Worm (Caenorhabditis elegans): Measurements from ENCODE around the gene R05D8.7.

Gene R05D8.7

ce11 chrV:2763105-2763504, at the start of gene R05D8.7:
TSS of gene R05D8.7 (minus strand) at chrV:2763208.
- TF ChIP-seq unc-39 (tag; optimal IDR thresholded peaks at IDR 0.05) (no peak), ceh-82 (tag; optimal IDR thresholded peaks at IDR 0.05) (no peak), C34F6.9 (tag; optimal IDR thresholded peaks at IDR 0.05) (no peak), nhr-10 (tag; optimal IDR thresholded peaks at IDR 0.05) (no peak), nhr-77 (tag; optimal IDR thresholded peaks at IDR 0.05) (no peak), egl-27 (tag; optimal IDR thresholded peaks at IDR 0.05) (no peak), elt-1 (tag; optimal IDR thresholded peaks at IDR 0.05) (no peak), sma-3 (GFP tag; optimal IDR thresholded peaks at IDR 0.05) (no peak), nhr-237 (tag; optimal IDR thresholded peaks at IDR 0.05) (no peak), ztf-11 (tag; optimal IDR thresholded peaks at IDR 0.05) (no peak), ztf-1 (GFP tag; conservative IDR thresholded peaks at IDR 0.05) (no peak), skn-1 (tag; optimal IDR thresholded peaks at IDR 0.05) (no peak), nhr-25 (tag; optimal IDR thresholded peaks at IDR 0.05) (no peak), nhr-21 (tag; optimal IDR thresholded peaks at IDR 0.05) (no peak), gmeb-1 (tag; optimal IDR thresholded peaks at IDR 0.05) (no peak), nhr-129 (tag; optimal IDR thresholded peaks at IDR 0.05) (no peak), lin-11 (tag; optimal IDR thresholded peaks at IDR 0.05) (no peak), dmd-4 (tag; optimal IDR thresholded peaks at IDR 0.05) (no peak), ZK546.5 (tag; optimal IDR thresholded peaks at IDR 0.05) (no peak)

ce11 chrV:2810164-2810563, 47.2 kb upstream of the R05D8.7 start, which contains the start of gene F54E2.1:
TSS of gene F54E2.1 (plus strand) at chrV:2810398.
- TF ChIP-seq nhr-11 (tag; optimal IDR thresholded peaks at IDR 0.05), result no peak
- peak; percentile 29 for TF ChIP-seq gmeb-1 (tag; optimal IDR thresholded peaks at IDR 0.05)
- TF ChIP-seq fos-1 (tag; optimal IDR thresholded peaks at IDR 0.05), result peak; percentile 100
- no peak for TF ChIP-seq unc-55 (GFP tag; optimal IDR thresholded peaks at IDR 0.05)
- no peak for TF ChIP-seq lsy-2 (tag; optimal IDR thresholded peaks at IDR 0.05)
- TF ChIP-seq crh-2 (tag; optimal IDR thresholded peaks at IDR 0.05), result peak; percentile 20

DNA sequence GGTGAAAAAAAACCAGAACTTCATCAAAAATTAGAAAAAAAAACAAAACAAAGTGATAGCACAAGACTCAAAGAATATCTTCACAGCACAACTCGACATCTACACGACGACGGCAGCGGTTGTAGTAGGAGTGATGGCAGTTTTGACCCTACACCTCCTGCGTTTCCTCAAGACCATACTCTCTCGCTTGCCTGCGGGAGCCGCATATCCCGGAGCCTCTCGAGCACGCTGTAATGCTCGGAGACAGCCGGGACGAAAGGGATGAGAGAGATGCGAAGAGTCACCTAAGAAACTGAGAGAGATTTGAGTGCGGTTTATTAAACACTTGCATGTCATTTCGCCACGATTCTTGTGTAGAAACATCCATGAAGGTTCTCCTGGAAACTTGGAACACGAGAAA, 46.4 kb upstream of the R05D8.7 start:
- TF ChIP-seq C34F6.9 (tag; optimal IDR thresholded peaks at IDR 0.05), result no peak
- TF ChIP-seq ama-1 (optimal IDR thresholded peaks at IDR 0.05), result no peak
- no peak for TF ChIP-seq alr-1 (tag; optimal IDR thresholded peaks at IDR 0.05)
- TF ChIP-seq nhr-6 (tag; optimal IDR thresholded peaks at IDR 0.05), result no peak
- TF ChIP-seq ztf-11 (tag; optimal IDR thresholded peaks at IDR 0.05), result no peak
- TF ChIP-seq peb-1 (tag; optimal IDR thresholded peaks at IDR 0.05), result no peak
- TF ChIP-seq nhr-129 (tag; optimal IDR thresholded peaks at IDR 0.05), result peak; percentile 31
- no peak for TF ChIP-seq R02D3.7 (tag; optimal IDR thresholded peaks at IDR 0.05)
- TF ChIP-seq F13H6.1 (tag; optimal IDR thresholded peaks at IDR 0.05), result peak; percentile 33
- no peak for TF ChIP-seq nhr-10 (tag; optimal IDR thresholded peaks at IDR 0.05)
- TF ChIP-seq ceh-82 (tag; optimal IDR thresholded peaks at IDR 0.05), result no peak
- no peak for TF ChIP-seq snpc-4 (tag; optimal IDR thresholded peaks at IDR 0.05)

DNA sequence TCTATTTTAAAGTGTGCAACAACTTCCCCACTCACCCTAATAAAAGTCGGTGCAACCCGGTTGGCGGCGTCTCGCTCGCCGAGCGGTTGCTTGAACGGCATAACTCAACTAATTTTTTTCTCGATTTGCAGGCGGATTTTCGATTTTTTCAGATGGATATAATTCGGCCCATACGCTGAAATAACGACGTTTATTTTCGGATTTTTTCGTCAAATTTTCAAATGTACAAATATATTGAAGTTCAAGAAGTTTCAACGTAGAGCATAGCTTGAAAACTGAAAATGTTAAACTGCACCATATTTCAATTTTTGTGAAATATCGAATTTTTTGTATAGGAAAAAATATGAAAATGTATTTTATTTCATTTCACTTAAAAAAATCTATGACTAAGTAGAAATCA, 44.8 kb upstream of the R05D8.7 start, which contains the start of gene ketn-1:
ketn-1 (minus strand) TSS at position 101 of the 400 bp plus-strand sequence.
- TF ChIP-seq gmeb-1 (tag; optimal IDR thresholded peaks at IDR 0.05) (no peak), nhr-21 (tag; optimal IDR thresholded peaks at IDR 0.05) (no peak), peb-1 (tag; optimal IDR thresholded peaks at IDR 0.05) (no peak), sma-9 (GFP tag; optimal IDR thresholded peaks at IDR 0.05) (no peak), sma-9 (tag; optimal IDR thresholded peaks at IDR 0.05) (no peak), ztf-1 (GFP tag; conservative IDR thresholded peaks at IDR 0.05) (no peak)

DNA sequence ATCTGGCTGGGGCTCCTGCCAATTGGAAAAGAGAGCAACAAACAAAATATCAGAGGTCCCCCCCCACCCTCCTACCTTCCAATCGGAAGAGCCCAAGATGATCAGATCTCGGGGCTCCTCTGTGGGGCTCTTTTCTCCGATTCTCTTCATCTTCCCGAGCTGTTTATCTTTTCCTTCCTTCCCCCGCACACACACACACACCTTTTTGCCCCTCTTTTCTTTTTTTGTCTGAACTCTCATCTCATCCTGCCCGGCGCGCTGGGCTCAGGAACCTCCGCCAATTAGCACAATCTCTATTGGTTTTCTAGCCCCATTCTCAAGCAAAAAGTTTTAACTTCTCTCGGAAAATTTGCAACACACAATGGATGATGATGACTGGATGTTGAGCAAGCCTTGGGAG, 40.2 kb upstream of the R05D8.7 start:
- no peak for TF ChIP-seq R02D3.7 (tag; optimal IDR thresholded peaks at IDR 0.05)
- TF ChIP-seq zag-1 (tag; optimal IDR thresholded peaks at IDR 0.05), result no peak
- TF ChIP-seq elt-3 (tag; optimal IDR thresholded peaks at IDR 0.05), result no peak
- TF ChIP-seq nhr-11 (tag; optimal IDR thresholded peaks at IDR 0.05), result no peak
- TF ChIP-seq gmeb-1 (tag; optimal IDR thresholded peaks at IDR 0.05), result no peak
- no peak for TF ChIP-seq egl-27 (tag; optimal IDR thresholded peaks at IDR 0.05)
- no peak for TF ChIP-seq aly-2 (tag; optimal IDR thresholded peaks at IDR 0.05)
- no peak for TF ChIP-seq nhr-10 (tag; optimal IDR thresholded peaks at IDR 0.05)
- no peak for TF ChIP-seq alr-1 (tag; optimal IDR thresholded peaks at IDR 0.05)
- TF ChIP-seq fos-1 (tag; optimal IDR thresholded peaks at IDR 0.05), result no peak
- TF ChIP-seq dmd-4 (tag; optimal IDR thresholded peaks at IDR 0.05), result no peak
- TF ChIP-seq Y55F3AM.14 (GFP tag; optimal IDR thresholded peaks at IDR 0.05), result no peak
- TF ChIP-seq nhr-6 (tag; optimal IDR thresholded peaks at IDR 0.05), result no peak
- no peak for TF ChIP-seq skn-1 (tag; optimal IDR thresholded peaks at IDR 0.05)
- TF ChIP-seq nhr-77 (tag; optimal IDR thresholded peaks at IDR 0.05), result no peak
- TF ChIP-seq unc-62 (GFP tag; optimal IDR thresholded peaks at IDR 0.05), result no peak
- TF ChIP-seq ama-1 (optimal IDR thresholded peaks at IDR 0.05), result no peak
- no peak for TF ChIP-seq snpc-4 (tag; optimal IDR thresholded peaks at IDR 0.05)
- TF ChIP-seq crh-2 (tag; optimal IDR thresholded peaks at IDR 0.05), result no peak
- no peak for TF ChIP-seq nhr-23 (tag; optimal IDR thresholded peaks at IDR 0.05)
